Worm (Caenorhabditis elegans): ENCODE data around the gene rund-1.

DNA sequence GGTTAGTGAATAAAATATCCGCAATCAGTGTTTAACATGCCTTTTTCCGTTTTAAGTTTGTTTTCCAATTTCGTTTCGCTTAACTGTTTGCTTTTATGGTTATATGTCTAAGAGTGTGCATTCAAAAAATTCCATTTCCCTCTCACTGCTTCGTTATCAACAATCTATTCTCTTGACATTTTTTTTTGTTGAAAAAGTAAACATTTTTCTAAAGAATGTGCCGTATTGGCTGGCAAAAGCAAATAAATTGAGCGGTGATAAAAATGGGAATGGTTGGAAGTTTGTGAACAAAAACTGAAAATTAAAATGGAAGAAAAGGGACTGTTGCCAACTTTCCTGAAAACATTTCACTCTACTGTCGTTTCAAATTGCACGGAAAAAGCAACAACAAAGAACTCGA lies 10.0 kb downstream of the rund-1 start:
- TF ChIP-seq F44E2.7 (GFP tag; IDR thresholded peaks at IDR 0.05) (no peak), nhr-11 (tag; optimal IDR thresholded peaks at IDR 0.05) (no peak), pha-4 (GFP tag; IDR thresholded peaks at IDR 0.05) (no peak), pha-4 (tag; optimal IDR thresholded peaks at IDR 0.05) (no peak), mdl-1 (tag; optimal IDR thresholded peaks at IDR 0.05) (no peak), lin-15B (tag; optimal IDR thresholded peaks at IDR 0.05) (no peak), ceh-82 (tag; optimal IDR thresholded peaks at IDR 0.05) (no peak), ctbp-1 (GFP tag; IDR thresholded peaks at IDR 0.05) (no peak), spr-1 (tag; optimal IDR thresholded peaks at IDR 0.05) (no peak)
